Fruit fly (Drosophila melanogaster): ENCODE measurements around the gene CG3847.
A peak's percentile ranks its signal among the peaks of the same experiment; 100 is the strongest.

Gene CG3847

dm6 chrX:6339970-6340548, 6.8 kb upstream of the CG3847 start (continued):
- TF ChIP-seq CG3065 (GFP tag; optimal IDR thresholded peaks at IDR 0.05) (no peak), ttk (GFP tag; IDR thresholded peaks at IDR 0.05) (peak; percentile 58; the same call in 1 of the 2 replicates), BtbVII (GFP tag; optimal IDR thresholded peaks at IDR 0.05) (peak; percentile 6), trem (tag; optimal IDR thresholded peaks at IDR 0.05) (peak; percentile 21), Atf6 (GFP tag; IDR thresholded peaks at IDR 0.05) (peak; percentile 59), esg (GFP tag; conservative IDR thresholded peaks at IDR 0.05) (peak; percentile 56), Tbp (GFP tag; optimal IDR thresholded peaks at IDR 0.05) (no peak), D19B (GFP tag; optimal IDR thresholded peaks at IDR 0.05) (no peak), CG14667 (GFP tag; IDR thresholded peaks at IDR 0.05) (peak; percentile 47; the same call in 1 of the 2 replicates), CG11247 (GFP tag; IDR thresholded peaks at IDR 0.05) (peak; percentile 56; the same call in 1 of the 2 replicates), Jarid2 (GFP tag; optimal IDR thresholded peaks at IDR 0.05) (peak; percentile 8), maf-S (GFP tag; optimal IDR thresholded peaks at IDR 0.05) (peak; percentile 17), stc (GFP tag; IDR thresholded peaks at IDR 0.05) (peak; percentile 61), CG15479 (GFP tag; optimal IDR thresholded peaks at IDR 0.05) (no peak), hb (GFP tag; IDR thresholded peaks at IDR 0.05; ENCODE audit: partially characterized antibody) (no peak), CG1792 (GFP tag; optimal IDR thresholded peaks at IDR 0.05) (no peak), luna (GFP tag; optimal IDR thresholded peaks at IDR 0.05) (no peak), abd-A (tag; optimal IDR thresholded peaks at IDR 0.05) (peak; percentile 75), D (optimal IDR thresholded peaks at IDR 0.05) (no peak), D (GFP tag; optimal IDR thresholded peaks at IDR 0.05) (no peak), CoRest (tag; optimal IDR thresholded peaks at IDR 0.05) (peak; percentile 22), peb (GFP tag; IDR thresholded peaks at IDR 0.05) (0 out of 2 replicates have a peak, but pooled peaks have one; percentile 18), CG7357 (GFP tag; IDR thresholded peaks at IDR 0.05) (peak; percentile 28; the same call in 1 of the 3 replicates), NC2β (GFP tag; optimal IDR thresholded peaks at IDR 0.05) (peak; percentile 16), CG3281 (GFP tag; optimal IDR thresholded peaks at IDR 0.05) (peak; percentile 39), CG6813 (GFP tag; optimal IDR thresholded peaks at IDR 0.05) (peak; percentile 59), CG32772 (GFP tag; IDR thresholded peaks at IDR 0.05) (peak; percentile 51; the same call in 1 of the 2 replicates), CG14965 (GFP tag; optimal IDR thresholded peaks at IDR 0.05; ENCODE audit: borderline replicate concordance) (no peak), mld (GFP tag; IDR thresholded peaks at IDR 0.05; ENCODE audit: partially characterized antibody) (no peak), ERR (GFP tag; optimal IDR thresholded peaks at IDR 0.05) (no peak), CG4404 (GFP tag; IDR thresholded peaks at IDR 0.05) (peak; percentile 22; the same call in 1 of the 2 replicates), chinmo (GFP tag; IDR thresholded peaks at IDR 0.05; ENCODE audit: partially characterized antibody) (no peak), Stat92E (GFP tag; optimal IDR thresholded peaks at IDR 0.05) (no peak), slou (GFP tag; optimal IDR thresholded peaks at IDR 0.05) (no peak), CG18599 (GFP tag; optimal IDR thresholded peaks at IDR 0.05) (peak; percentile 47), CG31441 (GFP tag; IDR thresholded peaks at IDR 0.05) (no peak), mam (GFP tag; optimal IDR thresholded peaks at IDR 0.05) (peak; percentile 14), CG11695 (GFP tag; IDR thresholded peaks at IDR 0.05) (peak; percentile 67; the same call in 2 of the 3 replicates), org-1 (GFP tag; optimal IDR thresholded peaks at IDR 0.05) (peak; percentile 24), jing (GFP tag; optimal IDR thresholded peaks at IDR 0.05) (no peak), CG11085 (GFP tag; IDR thresholded peaks at IDR 0.05) (peak; percentile 28; the same call in 1 of the 2 replicates), CG17328 (GFP tag; IDR thresholded peaks at IDR 0.05) (peak; percentile 72), Dad (GFP tag; optimal IDR thresholded peaks at IDR 0.05) (no peak), Fer3 (tag; optimal IDR thresholded peaks at IDR 0.05) (peak; percentile 57), sisA (GFP tag; IDR thresholded peaks at IDR 0.05) (peak; percentile 47), eve (GFP tag; optimal IDR thresholded peaks at IDR 0.05) (no peak), slp2 (GFP tag; optimal IDR thresholded peaks at IDR 0.05) (no peak), rib (GFP tag; IDR thresholded peaks at IDR 0.05) (peak; percentile 25; the same call in 1 of the 2 replicates), CG6272 (GFP tag; IDR thresholded peaks at IDR 0.05) (no peak), crp (GFP tag; optimal IDR thresholded peaks at IDR 0.05) (no peak)
